Worm (Caenorhabditis elegans) whole organism, L3 larva: ENCODE results near the gene twk-21.

Source experiments
- R02D3.7 ChIP-seq: fragments of 150-350 bp; optimal IDR thresholded peaks from 2 replicates; lab custom pipeline; 2014; ENCODE audit warnings: missing biosample characterization, missing genetic modification characterization
- ZK546.5 ChIP-seq: sonication (generic microtip); optimal IDR thresholded peaks from 2 replicates; lab custom pipeline; 2017; ENCODE audit warnings: missing biosample characterization, missing genetic modification characterization
- aly-2 ChIP-seq: fragments of 150-350 bp; optimal IDR thresholded peaks from 2 replicates; lab custom pipeline; 2014; ENCODE audit warnings: missing biosample characterization, missing genetic modification characterization
- ama-1 ChIP-seq: fragments of 150-350 bp; optimal IDR thresholded peaks from 2 replicates; lab custom pipeline; 2018
- ceh-16 ChIP-seq: sonication (generic microtip); optimal IDR thresholded peaks from 2 replicates; lab custom pipeline; 2017; ENCODE audit warnings: missing biosample characterization, missing genetic modification characterization
- ceh-28 ChIP-seq: fragments of 150-350 bp; optimal IDR thresholded peaks from 2 replicates; lab custom pipeline; 2014; ENCODE audit warnings: missing biosample characterization, missing genetic modification reagents, missing genetic modification characterization
- ceh-82 ChIP-seq: fragments of 150-350 bp; optimal IDR thresholded peaks from 2 replicates; lab custom pipeline; 2014; ENCODE audit warnings: missing biosample characterization, missing genetic modification characterization
- ceh-9 ChIP-seq: sonication (generic microtip); optimal IDR thresholded peaks from 2 replicates; lab custom pipeline; 2018; ENCODE audit warnings: missing biosample characterization, missing genetic modification characterization
- daf-12 ChIP-seq: fragments of 150-350 bp; optimal IDR thresholded peaks from 2 replicates; lab custom pipeline; 2014; ENCODE audit warnings: missing biosample characterization, missing genetic modification reagents, missing genetic modification characterization
- egl-27 ChIP-seq: sonication (generic microtip); optimal IDR thresholded peaks from 4 replicates; lab custom pipeline; 2017; ENCODE audit warnings: missing biosample characterization, missing genetic modification reagents, missing genetic modification characterization
- egl-5 ChIP-seq: fragments of 150-350 bp; optimal IDR thresholded peaks from 2 replicates; lab custom pipeline; 2017; ENCODE audit warnings: missing biosample characterization, missing genetic modification reagents, missing genetic modification characterization, inconsistent platforms
- elt-1 ChIP-seq: fragments of 150-350 bp; optimal IDR thresholded peaks from 2 replicates; lab custom pipeline; 2014; ENCODE audit warnings: missing biosample characterization, missing genetic modification characterization
- elt-2 ChIP-seq: sonication (generic microtip); optimal IDR thresholded peaks from 2 replicates; lab custom pipeline; 2016; ENCODE audit warnings: missing genetic modification reagents, mild to moderate bottlenecking, missing genetic modification characterization, missing compliant biosample characterization
- elt-3 ChIP-seq, 3 experiments: fragments of 150-350 bp in 1 of 3; sonication (generic microtip) in 2 of 3; optimal IDR thresholded peaks; 2 replicates in 2 of 3; 4 replicates in 1 of 3; lab custom pipeline; 2014 to 2017; ENCODE audit warnings: missing biosample characterization in 3 of 3, missing genetic modification characterization in 3 of 3
- eor-1 ChIP-seq, 2 experiments: fragments of 150-350 bp; optimal IDR thresholded peaks; 2 replicates each; lab custom pipeline; 2014 to 2018; ENCODE audit warnings: missing biosample characterization in 2 of 2, missing genetic modification characterization in 2 of 2
- fkh-10 ChIP-seq: sonication (generic microtip); optimal IDR thresholded peaks from 2 replicates; lab custom pipeline; 2017; ENCODE audit warnings: missing biosample characterization, missing genetic modification reagents, missing genetic modification characterization
- fkh-2 ChIP-seq: fragments of 150-350 bp; optimal IDR thresholded peaks from 2 replicates; lab custom pipeline; 2014; ENCODE audit warnings: missing biosample characterization, missing genetic modification reagents, missing genetic modification characterization
- fos-1 ChIP-seq: fragments of 150-350 bp; optimal IDR thresholded peaks from 2 replicates; lab custom pipeline; 2014; ENCODE audit warnings: missing biosample characterization, missing genetic modification characterization
- hmg-11 ChIP-seq: sonication (generic microtip); optimal IDR thresholded peaks from 2 replicates; lab custom pipeline; 2016; ENCODE audit warnings: missing genetic modification characterization, missing compliant biosample characterization
- jun-1 ChIP-seq: fragments of 150-350 bp; optimal IDR thresholded peaks from 2 replicates; lab custom pipeline; 2014; ENCODE audit warnings: missing biosample characterization, missing genetic modification reagents, missing genetic modification characterization
- lin-15B ChIP-seq: fragments of 150-350 bp; optimal IDR thresholded peaks from 2 replicates; lab custom pipeline; 2014; ENCODE audit warnings: missing biosample characterization, missing genetic modification characterization
- lin-39 ChIP-seq: fragments of 150-350 bp; optimal IDR thresholded peaks from 2 replicates; lab custom pipeline; 2018; ENCODE audit warnings: missing biosample characterization, missing genetic modification reagents, missing genetic modification characterization
- lsy-12 ChIP-seq: sonication (generic microtip); optimal IDR thresholded peaks from 2 replicates; lab custom pipeline; 2016; ENCODE audit warnings: mild to moderate bottlenecking, missing genetic modification characterization, missing compliant biosample characterization
- mdl-1 ChIP-seq: fragments of 150-350 bp; optimal IDR thresholded peaks from 2 replicates; lab custom pipeline; 2014; ENCODE audit warnings: missing biosample characterization, missing genetic modification characterization
- mml-1 ChIP-seq: fragments of 150-350 bp; sonication (generic microtip); optimal IDR thresholded peaks from 3 replicates; lab custom pipeline; 2014; ENCODE audit warnings: missing biosample characterization, missing genetic modification characterization
- nfya-1 ChIP-seq: sonication (generic microtip); optimal IDR thresholded peaks from 2 replicates; lab custom pipeline; 2017; ENCODE audit warnings: missing genetic modification characterization, mild to moderate bottlenecking, missing compliant biosample characterization, antibody characterized with exemption, moderate library complexity; ENCODE audit not compliant: insufficient read depth
- nhr-11 ChIP-seq: fragments of 150-350 bp; optimal IDR thresholded peaks from 2 replicates; lab custom pipeline; 2014; ENCODE audit warnings: missing biosample characterization, missing genetic modification characterization
- nhr-12 ChIP-seq: fragments of 150-350 bp; optimal IDR thresholded peaks from 2 replicates; lab custom pipeline; 2014; ENCODE audit warnings: missing biosample characterization, missing genetic modification characterization
- nhr-23 ChIP-seq: fragments of 150-350 bp; optimal IDR thresholded peaks from 2 replicates; lab custom pipeline; 2014; ENCODE audit warnings: missing biosample characterization, missing genetic modification reagents, missing genetic modification characterization
- nhr-237 ChIP-seq: fragments of 150-350 bp; optimal IDR thresholded peaks from 2 replicates; lab custom pipeline; 2014; ENCODE audit warnings: missing biosample characterization, missing genetic modification characterization
- nhr-25 ChIP-seq: sonication (generic microtip); optimal IDR thresholded peaks from 2 replicates; lab custom pipeline; 2017; ENCODE audit warnings: missing biosample characterization, missing genetic modification characterization
- nhr-28 ChIP-seq: fragments of 150-350 bp; optimal IDR thresholded peaks from 2 replicates; lab custom pipeline; 2014; ENCODE audit warnings: missing biosample characterization, missing genetic modification characterization
- nhr-43 ChIP-seq: sonication (generic microtip); optimal IDR thresholded peaks from 2 replicates; lab custom pipeline; 2016; ENCODE audit warnings: mild to moderate bottlenecking, missing genetic modification characterization, missing compliant biosample characterization; ENCODE audit not compliant: poor library complexity, severe bottlenecking
- nhr-67 ChIP-seq: fragments of 150-350 bp; optimal IDR thresholded peaks from 2 replicates; lab custom pipeline; 2014; ENCODE audit warnings: missing biosample characterization, missing genetic modification characterization
- nhr-76 ChIP-seq: fragments of 150-350 bp; sonication (generic microtip); optimal IDR thresholded peaks from 5 replicates; lab custom pipeline; 2014; ENCODE audit warnings: missing biosample characterization, missing genetic modification characterization
- nhr-77 ChIP-seq: fragments of 150-350 bp; optimal IDR thresholded peaks from 2 replicates; lab custom pipeline; 2014; ENCODE audit warnings: missing biosample characterization, missing genetic modification characterization
- pha-4 ChIP-seq: fragments of 150-350 bp; optimal IDR thresholded peaks from 2 replicates; lab custom pipeline; 2014; ENCODE audit warnings: missing biosample characterization, missing genetic modification reagents, missing genetic modification characterization
- pqm-1 ChIP-seq: fragments of 150-350 bp; optimal IDR thresholded peaks from 2 replicates; lab custom pipeline; 2017; ENCODE audit warnings: missing biosample characterization, missing genetic modification characterization, inconsistent platforms
- sea-2 ChIP-seq: fragments of 150-350 bp; sonication (generic microtip); optimal IDR thresholded peaks from 4 replicates; lab custom pipeline; 2014; ENCODE audit warnings: missing biosample characterization, missing genetic modification reagents, missing genetic modification characterization
- skn-1 ChIP-seq: fragments of 150-350 bp; optimal IDR thresholded peaks from 2 replicates; lab custom pipeline; 2014; ENCODE audit warnings: missing biosample characterization, missing genetic modification characterization
- snpc-4 ChIP-seq: fragments of 150-350 bp; optimal IDR thresholded peaks from 2 replicates; lab custom pipeline; 2014; ENCODE audit warnings: missing biosample characterization, missing genetic modification characterization
- tbx-2 ChIP-seq: sonication (generic microtip); optimal IDR thresholded peaks from 2 replicates; lab custom pipeline; 2016; ENCODE audit warnings: mild to moderate bottlenecking, missing genetic modification characterization, missing compliant biosample characterization
- unc-39 ChIP-seq: sonication (generic microtip); optimal IDR thresholded peaks from 4 replicates; lab custom pipeline; 2017; ENCODE audit warnings: missing biosample characterization, missing genetic modification characterization
- unc-62 ChIP-seq: fragments of 150-350 bp; sonication (generic microtip); optimal IDR thresholded peaks from 4 replicates; lab custom pipeline; 2014; ENCODE audit warnings: missing biosample characterization, missing genetic modification reagents, missing genetic modification characterization
- zag-1 ChIP-seq: fragments of 150-350 bp; optimal IDR thresholded peaks from 2 replicates; lab custom pipeline; 2014; ENCODE audit warnings: missing biosample characterization, missing genetic modification characterization
- ztf-11 ChIP-seq: fragments of 150-350 bp; optimal IDR thresholded peaks from 2 replicates; lab custom pipeline; 2014; ENCODE audit warnings: missing biosample characterization, missing genetic modification characterization
- ztf-4 ChIP-seq: fragments of 150-350 bp; optimal IDR thresholded peaks from 2 replicates; lab custom pipeline; 2014; ENCODE audit warnings: missing biosample characterization, missing genetic modification characterization

Gene twk-21

ce11 chrX:16328328-16328727 lies 28.6 kb downstream of the twk-21 start, which contains the start of gene C11G6.2:
Gene C11G6.2, plus strand, starts transcription at chrX:16328628.
- no peak for TF ChIP-seq daf-12

ce11 chrX:16331425-16331824 lies 31.7 kb downstream of the twk-21 start:
- TF ChIP-seq ceh-82: no peak
- TF ChIP-seq hmg-11 (tag; lab: Kevin White, UChicago): peak; percentile 15
- no peak for TF ChIP-seq nhr-67 (tag; lab: Kevin White, UChicago)
- TF ChIP-seq mdl-1 (tag; lab: Kevin White, UChicago): no peak
- TF ChIP-seq mml-1 (tag; lab: Kevin White, UChicago): no peak
- no peak for TF ChIP-seq ztf-11 (tag; lab: Kevin White, UChicago)
- TF ChIP-seq unc-39 (tag; lab: Kevin White, UChicago): no peak
- TF ChIP-seq pqm-1 (tag; lab: Kevin White, UChicago): no peak

- no peak for TF ChIP-seq zag-1 (tag; lab: Kevin White, UChicago)
- TF ChIP-seq nhr-11 (tag; lab: Kevin White, UChicago): no peak
- no peak for TF ChIP-seq elt-1 (tag; lab: Kevin White, UChicago)
- peak; percentile 79 for TF ChIP-seq nhr-25 (tag; lab: Kevin White, UChicago)
- no peak for TF ChIP-seq nhr-77 (tag; lab: Kevin White, UChicago)
- TF ChIP-seq nhr-12: no peak
- TF ChIP-seq nhr-23: peak; percentile 50
- peak; percentile 8 for TF ChIP-seq skn-1 (tag; lab: Kevin White, UChicago)
- no peak for TF ChIP-seq ceh-16 (tag; lab: Kevin White, UChicago)
- TF ChIP-seq mdl-1 (tag; lab: Kevin White, UChicago): no peak
- TF ChIP-seq ceh-9 (tag; lab: Kevin White, UChicago): no peak
- TF ChIP-seq hmg-11 (tag; lab: Kevin White, UChicago): no peak
- TF ChIP-seq ceh-28 (tag; lab: Kevin White, UChicago): no peak
- TF ChIP-seq pqm-1 (tag; lab: Kevin White, UChicago): peak; percentile 59
- TF ChIP-seq unc-39 (tag; lab: Kevin White, UChicago): no peak
- TF ChIP-seq ZK546.5 (tag; lab: Kevin White, UChicago): no peak
- no peak for TF ChIP-seq jun-1
- TF ChIP-seq lin-15B (tag; lab: Kevin White, UChicago): peak; percentile 54
- no peak for TF ChIP-seq sea-2 (GFP tag; lab: Kevin White, UChicago)
- TF ChIP-seq ceh-82: no peak
- TF ChIP-seq fkh-10 (GFP tag; lab: Kevin White, UChicago): no peak
- no peak for TF ChIP-seq ama-1 (lab: Kevin White, UChicago)
- no peak for TF ChIP-seq egl-27
- TF ChIP-seq daf-12: no peak
- peak; percentile 44 for TF ChIP-seq lin-39
- TF ChIP-seq tbx-2: no peak
- no peak for TF ChIP-seq unc-62 (GFP tag; lab: Kevin White, UChicago)
- TF ChIP-seq ztf-11 (tag; lab: Kevin White, UChicago): no peak
- TF ChIP-seq egl-5 (tag; lab: Kevin White, UChicago): peak; percentile 85
- no peak for TF ChIP-seq R02D3.7 (tag; lab: Kevin White, UChicago)
- no peak for TF ChIP-seq lsy-12 (tag; lab: Kevin White, UChicago)
- no peak for TF ChIP-seq nhr-76 (tag; lab: Kevin White, UChicago)
- no peak for TF ChIP-seq nhr-237
- TF ChIP-seq elt-2 (tag; lab: Kevin White, UChicago): peak; percentile 33
- no peak for TF ChIP-seq mml-1 (tag; lab: Kevin White, UChicago)
- TF ChIP-seq nhr-28 (tag; lab: Kevin White, UChicago): no peak
- TF ChIP-seq nhr-67 (tag; lab: Kevin White, UChicago): no peak
- no peak for TF ChIP-seq fkh-2 (tag; lab: Kevin White, UChicago)
- peak; percentile 69 for TF ChIP-seq nfya-1 (tag; lab: Kevin White, UChicago)
- TF ChIP-seq fos-1 (tag; lab: Kevin White, UChicago): no peak
- no peak for TF ChIP-seq nhr-43 (tag; lab: Kevin White, UChicago)
- no peak for TF ChIP-seq aly-2
- no peak for TF ChIP-seq ztf-4 (tag; lab: Kevin White, UChicago)
- TF ChIP-seq eor-1 (tag; optimal IDR thresholded peaks at IDR 0.05; lab: Kevin White, UChicago): no peak
- TF ChIP-seq snpc-4 (tag; lab: Kevin White, UChicago): peak; percentile 57
- TF ChIP-seq elt-3 (tag; optimal IDR thresholded peaks at IDR 0.05; lab: Kevin White, UChicago): no peak
- TF ChIP-seq pha-4: peak; percentile 94
Observed at ce11 chrX:16331932-16332485, 32.3 kb downstream of the twk-21 start, which contains the start of gene taf-3. Gene taf-3, plus strand, starts transcription at chrX:16332435.
